Fruit fly (Drosophila melanogaster) whole organism, embryonic: Measurements from ENCODE around the gene hng2.
A peak's percentile ranks its signal among the peaks of the same experiment; 100 is the strongest.

ENCODE experiments used
- Bdp1 ChIP-seq: fragments of 200-800 bp; sonication (Bioruptor generic); optimal IDR thresholded peaks from 3 replicates; lab custom pipeline; 2016; ENCODE audit warnings: missing biosample characterization, missing genetic modification characterization
- CG10321 ChIP-seq: fragments of 200-800 bp; sonication (Bioruptor generic); IDR thresholded peaks from 2 replicates; pipeline ENCODE4 v1.3.6; 2022; ENCODE audit warnings: missing biosample characterization, missing genetic modification characterization
- CG12071 ChIP-seq: fragments of 200-800 bp; sonication (Bioruptor generic); optimal IDR thresholded peaks from 3 replicates; lab custom pipeline; 2018; ENCODE audit warnings: missing biosample characterization, mild to moderate bottlenecking, missing genetic modification characterization
- CG12659 ChIP-seq: fragments of 200-800 bp; sonication (Bioruptor generic); optimal IDR thresholded peaks from 3 replicates; lab custom pipeline; 2017; ENCODE audit warnings: mild to moderate bottlenecking, missing biosample characterization, missing genetic modification reagents, missing genetic modification characterization
- CG13894 ChIP-seq: fragments of 200-800 bp; sonication (Bioruptor generic); optimal IDR thresholded peaks from 3 replicates; lab custom pipeline; 2018; ENCODE audit warnings: missing biosample characterization, mild to moderate bottlenecking, missing genetic modification characterization, moderate library complexity
- CG14050 ChIP-seq: fragments of 200-800 bp; sonication (Bioruptor generic); IDR thresholded peaks from 3 replicates; pipeline ENCODE4 v1.3.6; 2022; ENCODE audit warnings: missing biosample characterization, missing genetic modification characterization
- CG17186 ChIP-seq: fragments of 200-800 bp; sonication (Bioruptor generic); optimal IDR thresholded peaks from 3 replicates; lab custom pipeline; 2017; ENCODE audit warnings: missing biosample characterization, missing genetic modification reagents, missing genetic modification characterization
- CG17361 ChIP-seq: fragments of 200-800 bp; sonication (Bioruptor generic); IDR thresholded peaks from 3 replicates; pipeline ENCODE4 v1.3.6; 2022; ENCODE audit warnings: missing biosample characterization, missing genetic modification characterization
- CG17385 ChIP-seq: fragments of 200-800 bp; sonication (Bioruptor generic); optimal IDR thresholded peaks from 3 replicates; lab custom pipeline; 2018; ENCODE audit warnings: missing biosample characterization, mild to moderate bottlenecking, missing genetic modification characterization
- CG17912 ChIP-seq: fragments of 200-800 bp; sonication (Bioruptor generic); optimal IDR thresholded peaks from 2 replicates; lab custom pipeline; 2018; ENCODE audit warnings: missing biosample characterization, mild to moderate bottlenecking, missing genetic modification characterization
- CG2199 ChIP-seq: fragments of 200-800 bp; sonication (Bioruptor generic); IDR thresholded peaks from 3 replicates; pipeline ENCODE4 v1.3.6; 2022; ENCODE audit warnings: missing biosample characterization, missing genetic modification characterization
- CG32772 ChIP-seq: fragments of 200-800 bp; sonication (Bioruptor generic); IDR thresholded peaks from 2 replicates; pipeline ENCODE4 v1.3.6; 2022; ENCODE audit warnings: missing biosample characterization, missing genetic modification characterization
- CG7963 ChIP-seq: fragments of 200-800 bp; sonication (Bioruptor generic); IDR thresholded peaks from 3 replicates; pipeline ENCODE4 v1.3.6; 2022; ENCODE audit warnings: missing biosample characterization, missing genetic modification characterization; ENCODE audit not compliant: partially characterized antibody
- D ChIP-seq, 2 experiments: fragments of 200-800 bp in 1 of 2; fragments of >200 bp in 1 of 2; sonication (Bioruptor generic) in 1 of 2; optimal IDR thresholded peaks; 2 replicates in 1 of 2; 3 replicates in 1 of 2; lab custom pipeline; 2017; ENCODE audit warnings: mild to moderate bottlenecking in 1 of 2, missing biosample characterization in 1 of 2, missing genetic modification characterization in 1 of 2, missing genetic modification reagents in 1 of 2
- D19A ChIP-seq: fragments of 200-800 bp; optimal IDR thresholded peaks from 3 replicates; lab custom pipeline; 2019; ENCODE audit warnings: missing biosample characterization, mild to moderate bottlenecking, missing genetic modification characterization, moderate library complexity
- Dp ChIP-seq: fragments of 200-800 bp; sonication (Bioruptor generic); optimal IDR thresholded peaks from 2 replicates; lab custom pipeline; 2018; ENCODE audit warnings: missing biosample characterization, mild to moderate bottlenecking, missing genetic modification characterization, moderate library complexity
- Drgx ChIP-seq: fragments of 200-800 bp; sonication (Bioruptor generic); IDR thresholded peaks from 2 replicates; pipeline ENCODE4 v1.3.6; 2022; ENCODE audit warnings: missing biosample characterization, missing genetic modification characterization
- E2f2 ChIP-seq: fragments of 200-800 bp; sonication (Bioruptor generic); IDR thresholded peaks from 2 replicates; pipeline ENCODE4 v1.3.6; 2022; ENCODE audit warnings: missing biosample characterization, missing genetic modification characterization
- Elba2 ChIP-seq: fragments of 200-800 bp; sonication (Bioruptor generic); optimal IDR thresholded peaks from 3 replicates; lab custom pipeline; 2016; ENCODE audit warnings: missing biosample characterization, missing genetic modification characterization
- Ets97D ChIP-seq: fragments of 200-800 bp; sonication (Bioruptor generic); optimal IDR thresholded peaks from 3 replicates; lab custom pipeline; 2016; ENCODE audit warnings: missing biosample characterization, missing genetic modification characterization
- Jarid2 ChIP-seq: fragments of 200-800 bp; sonication (Bioruptor generic); optimal IDR thresholded peaks from 3 replicates; lab custom pipeline; 2017; ENCODE audit warnings: mild to moderate bottlenecking, missing biosample characterization, missing genetic modification reagents, missing genetic modification characterization
- Kr ChIP-seq: fragments of 200-800 bp; sonication (Bioruptor generic); optimal IDR thresholded peaks from 2 replicates; lab custom pipeline; 2017; ENCODE audit warnings: missing biosample characterization, mild to moderate bottlenecking, missing genetic modification characterization
- MESR4 ChIP-seq: fragments of 200-800 bp; sonication (Bioruptor generic); optimal IDR thresholded peaks from 2 replicates; lab custom pipeline; 2018; ENCODE audit warnings: missing biosample characterization, mild to moderate bottlenecking, missing genetic modification characterization, moderate library complexity
- Med ChIP-seq: fragments of 200-800 bp; sonication (Bioruptor generic); peaks from one replicate; lab custom pipeline; 2016; ENCODE audit warnings: missing biosample characterization, missing genetic modification characterization, mild to moderate bottlenecking, inconsistent platforms, moderate library complexity
- Opbp ChIP-seq: fragments of 200-800 bp; sonication (Bioruptor generic); IDR thresholded peaks from 3 replicates; pipeline ENCODE4 v1.3.6; 2022; ENCODE audit warnings: missing biosample characterization, missing genetic modification characterization; ENCODE audit not compliant: partially characterized antibody
- YL-1 ChIP-seq: fragments of 200-800 bp; sonication (Bioruptor generic); optimal IDR thresholded peaks from 3 replicates; lab custom pipeline; 2017; ENCODE audit warnings: missing biosample characterization, mild to moderate bottlenecking, missing genetic modification characterization
- amos ChIP-seq: fragments of 200-800 bp; sonication (Bioruptor generic); IDR thresholded peaks from 2 replicates; pipeline ENCODE4 v1.3.6; 2022; ENCODE audit warnings: missing biosample characterization, missing genetic modification characterization; ENCODE audit not compliant: partially characterized antibody
- chm ChIP-seq: fragments of 200-800 bp; sonication (Bioruptor generic); IDR thresholded peaks from 2 replicates; pipeline ENCODE4 v1.3.6; 2022; ENCODE audit warnings: missing biosample characterization, missing genetic modification characterization
- ci ChIP-seq: fragments of 200-800 bp; sonication (Bioruptor generic); IDR thresholded peaks from 3 replicates; pipeline ENCODE4 v1.3.6; 2022; ENCODE audit warnings: missing biosample characterization, missing genetic modification characterization
- disco-r ChIP-seq: fragments of 200-800 bp; sonication (Bioruptor generic); optimal IDR thresholded peaks from 2 replicates; lab custom pipeline; 2016; ENCODE audit warnings: missing biosample characterization, missing genetic modification characterization
- dm ChIP-seq: fragments of 200-800 bp; sonication (Bioruptor generic); optimal IDR thresholded peaks from 3 replicates; lab custom pipeline; 2016; ENCODE audit warnings: missing biosample characterization, missing genetic modification characterization
- gsb ChIP-seq: fragments of 200-800 bp; sonication (Bioruptor generic); IDR thresholded peaks from 2 replicates; pipeline ENCODE4 v1.3.6; 2022; ENCODE audit warnings: missing biosample characterization, missing genetic modification characterization
- pzg ChIP-seq: fragments of 200-800 bp; sonication (Bioruptor generic); optimal IDR thresholded peaks from 3 replicates; lab custom pipeline; 2018; ENCODE audit warnings: missing biosample characterization, mild to moderate bottlenecking, missing genetic modification characterization, moderate library complexity
- sens ChIP-seq: fragments of 200-800 bp; sonication (Bioruptor generic); peaks from one replicate; lab custom pipeline; 2016; ENCODE audit warnings: missing biosample characterization, missing genetic modification characterization
- trem ChIP-seq: fragments of 200-800 bp; optimal IDR thresholded peaks from 3 replicates; lab custom pipeline; 2019; ENCODE audit warnings: missing biosample characterization, mild to moderate bottlenecking, missing genetic modification characterization, moderate library complexity
- vvl ChIP-seq: fragments of 200-800 bp; sonication (Bioruptor generic); IDR thresholded peaks from 2 replicates; pipeline ENCODE4 v1.3.6; 2022; ENCODE audit warnings: missing biosample characterization, missing genetic modification characterization
- zfh1 ChIP-seq: fragments of 200-800 bp; sonication (Bioruptor generic); IDR thresholded peaks from 3 replicates; pipeline ENCODE4 v1.3.6; 2022; ENCODE audit warnings: missing biosample characterization, missing genetic modification characterization

Gene hng2

DNA sequence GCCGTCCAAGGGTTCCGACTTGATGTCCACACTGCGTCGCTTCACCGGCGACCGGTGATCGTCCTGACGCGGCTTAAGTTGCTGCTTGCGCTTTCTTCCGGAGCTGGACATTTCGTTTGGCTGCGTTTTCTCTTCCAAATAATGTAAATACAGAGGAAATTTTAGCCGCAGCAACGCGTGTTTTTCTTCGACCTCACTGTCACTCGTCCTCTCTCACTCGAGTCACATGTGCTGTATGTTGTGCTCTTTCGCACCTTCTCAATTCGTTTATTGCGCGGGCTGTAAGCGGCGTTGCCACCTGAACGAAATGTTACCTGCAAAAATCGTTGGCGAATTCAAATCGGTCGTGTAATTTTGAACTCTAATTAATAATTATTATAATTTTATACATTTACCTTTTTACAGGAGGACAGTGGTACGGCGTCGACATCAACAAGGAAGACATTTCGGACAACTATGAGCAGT is 702 bp upstream of the hng2 start, which contains the start of gene CG9839 (continued):
- TF ChIP-seq Bdp1 (GFP tag; lab: Kevin White, UChicago) (no peak), CG2199 (peak; percentile 69; the same call in 1 of the 3 replicates), CG12659 (GFP tag; lab: Kevin White, UChicago) (peak; percentile 19), CG13894 (tag; lab: Kevin White, UChicago) (no peak), MESR4 (GFP tag; lab: Kevin White, UChicago) (peak; percentile 14), Drgx (0 out of 2 replicates have a peak, but pooled peaks have one; percentile 6), vvl (GFP tag; lab: Robert Waterston, UW) (0 out of 2 replicates have a peak, but pooled peaks have one; percentile 17), CG12071 (no peak), pzg (peak; percentile 45), Opbp (peak; percentile 51; the same call in 1 of the 3 replicates), CG17361 (GFP tag; lab: Robert Waterston, UW) (no peak), ci (GFP tag; lab: Robert Waterston, UW) (peak; percentile 22; the same call in 1 of the 3 replicates), chm (GFP tag; lab: Robert Waterston, UW) (no peak), CG17385 (GFP tag; lab: Kevin White, UChicago) (no peak), dm (GFP tag; lab: Kevin White, UChicago) (peak; percentile 77), CG10321 (GFP tag; lab: Robert Waterston, UW) (peak; percentile 95), Med (GFP tag; lab: Kevin White, UChicago) (peak; percentile 54), trem (tag; lab: Kevin White, UChicago) (peak; percentile 29), Ets97D (GFP tag; lab: Kevin White, UChicago) (peak; percentile 13), CG32772 (GFP tag; lab: Robert Waterston, UW) (no peak), YL-1 (GFP tag; lab: Kevin White, UChicago) (peak; percentile 68), CG14050 (GFP tag; lab: Robert Waterston, UW) (no peak), E2f2 (GFP tag; lab: Robert Waterston, UW) (peak; percentile 86), CG17912 (GFP tag; lab: Kevin White, UChicago) (peak; percentile 1)

dm6 chr3R:8806638-8807037 is 516 bp downstream of the hng2 start:
- TF ChIP-seq gsb (no peak), amos (GFP tag; lab: Robert Waterston, UW) (0 out of 2 replicates have a peak, but pooled peaks have one; percentile 11), sens (GFP tag; lab: Kevin White, UChicago) (peak; percentile 61), Jarid2 (GFP tag; lab: Kevin White, UChicago) (no peak), D (optimal IDR thresholded peaks at IDR 0.05; lab: Kevin White, UChicago) (peak; percentile 16), D (GFP tag; optimal IDR thresholded peaks at IDR 0.05; lab: Kevin White, UChicago) (no peak), Kr (GFP tag; lab: Kevin White, UChicago) (no peak), zfh1 (GFP tag; lab: Robert Waterston, UW) (0 out of 3 replicates have a peak, but pooled peaks have one; percentile 31), CG7963 (0 out of 3 replicates have a peak, but pooled peaks have one; percentile 54)

DNA sequence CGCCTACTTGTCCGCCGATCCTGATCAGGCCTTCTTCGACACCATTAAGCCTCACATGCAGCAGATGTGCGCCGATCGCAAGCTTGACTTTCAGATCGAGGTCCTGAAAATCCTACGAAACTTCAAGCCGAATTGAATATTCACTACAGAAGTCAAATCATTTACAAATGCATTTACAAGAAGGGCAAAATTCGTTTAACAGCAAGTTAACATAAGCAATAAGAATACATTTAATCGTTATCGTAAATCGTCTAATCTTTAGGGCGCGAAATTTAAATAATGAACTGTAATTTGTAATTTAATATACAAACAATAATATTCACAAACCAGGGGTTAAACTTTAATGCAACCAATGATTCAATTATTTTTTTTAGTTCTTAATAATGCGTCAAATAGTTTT is 926 bp downstream of the hng2 start:
- TF ChIP-seq CG17186 (peak; percentile 75), Dp (GFP tag; lab: Kevin White, UChicago) (peak; percentile 72), D19A (tag; lab: Kevin White, UChicago) (peak; percentile 59), zfh1 (GFP tag; lab: Robert Waterston, UW) (no peak), Elba2 (GFP tag; lab: Kevin White, UChicago) (peak; percentile 38), disco-r (GFP tag; lab: Kevin White, UChicago) (no peak), E2f2 (GFP tag; lab: Robert Waterston, UW) (peak; percentile 78)
